Fruit fly (Drosophila melanogaster): Measurements from ENCODE around the gene CG6830.

The CG6830 gene

DNA sequence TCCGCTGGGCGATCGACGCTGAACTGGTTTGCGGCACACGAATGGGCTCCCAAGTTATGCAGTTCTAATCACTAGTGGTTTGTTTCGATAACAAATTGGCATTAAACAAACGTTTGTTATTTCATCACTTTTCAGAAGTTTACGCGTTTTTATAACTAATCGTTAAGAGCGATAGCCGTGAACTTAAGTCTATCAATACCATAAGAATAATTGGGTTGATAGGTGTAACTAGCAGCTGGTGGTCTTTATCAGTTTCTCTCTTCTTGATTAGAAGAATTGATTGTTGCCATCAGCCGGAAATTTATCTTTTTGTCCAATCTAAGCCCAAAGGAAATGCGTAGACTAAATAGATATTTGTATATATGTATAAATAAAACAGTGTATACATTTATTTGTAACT lies at the start of gene CG6830:
Gene CG6830, minus strand, starts transcription at position 27 of the 400 bp plus-strand sequence.
- TF ChIP-seq usp (GFP tag; optimal IDR thresholded peaks at IDR 0.05) (no peak), Dll (optimal IDR thresholded peaks at IDR 0.05) (no peak), EcR (GFP tag; optimal IDR thresholded peaks at IDR 0.05) (no peak), CG8478 (optimal IDR thresholded peaks at IDR 0.05) (no peak), pan (optimal IDR thresholded peaks at IDR 0.05) (no peak), psq (optimal IDR thresholded peaks at IDR 0.05) (no peak)

DNA sequence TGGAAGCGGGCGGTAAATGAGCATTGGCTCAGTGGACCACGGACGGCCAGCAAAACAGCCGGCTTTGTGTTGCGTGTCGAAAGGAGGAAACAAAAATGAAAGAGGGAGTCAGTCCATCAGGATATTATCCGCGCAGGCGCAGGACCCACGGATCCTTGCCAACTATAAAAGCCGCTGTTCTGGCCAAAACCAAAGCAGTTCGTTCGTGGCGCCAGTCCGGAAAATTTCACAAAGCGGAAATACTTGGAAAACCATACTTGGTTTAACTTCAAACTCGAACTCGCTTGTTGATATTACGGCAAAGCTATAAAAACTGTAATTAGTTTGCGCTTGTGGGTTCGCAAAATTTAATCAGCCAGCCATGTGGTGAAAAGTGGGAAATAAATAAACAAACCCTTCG lies 37.5 kb upstream of the CG6830 start, which contains the start of gene CG12594:
Gene CG12594, plus strand, starts transcription at position 142 of the 400 bp plus-strand sequence.
- TF ChIP-seq Dll (optimal IDR thresholded peaks at IDR 0.05), result no peak
- no peak for TF ChIP-seq EcR (GFP tag; optimal IDR thresholded peaks at IDR 0.05)
- TF ChIP-seq psq (optimal IDR thresholded peaks at IDR 0.05), result no peak
- TF ChIP-seq usp (GFP tag; optimal IDR thresholded peaks at IDR 0.05), result no peak
- TF ChIP-seq pan (optimal IDR thresholded peaks at IDR 0.05), result no peak
- TF ChIP-seq CG8478 (optimal IDR thresholded peaks at IDR 0.05), result no peak

DNA sequence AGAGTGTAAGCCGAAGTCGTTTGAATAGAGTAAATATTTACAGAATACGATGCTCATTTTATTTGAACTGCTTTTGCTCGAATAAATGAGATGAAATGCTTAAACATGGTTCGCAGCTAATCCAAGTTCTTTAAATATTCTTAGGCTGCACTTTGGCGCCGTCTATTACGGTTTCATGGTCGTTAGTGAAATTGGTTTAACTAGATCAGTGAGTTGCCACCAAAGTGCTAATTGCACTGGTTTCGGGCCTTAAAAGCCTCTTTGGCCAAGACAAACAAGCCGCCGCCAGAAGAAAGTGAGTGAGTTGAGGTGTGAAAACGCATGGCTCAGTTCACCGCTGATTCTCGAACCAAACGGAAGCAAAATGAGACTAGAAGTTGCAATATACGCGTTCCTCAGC lies 27.2 kb upstream of the CG6830 start, which contains the start of gene CG14720:
Gene CG14720, plus strand, starts transcription at position 301 of the 400 bp plus-strand sequence.
- TF ChIP-seq psq (optimal IDR thresholded peaks at IDR 0.05) (no peak), pan (optimal IDR thresholded peaks at IDR 0.05) (no peak), Dll (optimal IDR thresholded peaks at IDR 0.05) (no peak), EcR (GFP tag; optimal IDR thresholded peaks at IDR 0.05) (no peak), CG8478 (optimal IDR thresholded peaks at IDR 0.05) (no peak), usp (GFP tag; optimal IDR thresholded peaks at IDR 0.05) (no peak)

DNA sequence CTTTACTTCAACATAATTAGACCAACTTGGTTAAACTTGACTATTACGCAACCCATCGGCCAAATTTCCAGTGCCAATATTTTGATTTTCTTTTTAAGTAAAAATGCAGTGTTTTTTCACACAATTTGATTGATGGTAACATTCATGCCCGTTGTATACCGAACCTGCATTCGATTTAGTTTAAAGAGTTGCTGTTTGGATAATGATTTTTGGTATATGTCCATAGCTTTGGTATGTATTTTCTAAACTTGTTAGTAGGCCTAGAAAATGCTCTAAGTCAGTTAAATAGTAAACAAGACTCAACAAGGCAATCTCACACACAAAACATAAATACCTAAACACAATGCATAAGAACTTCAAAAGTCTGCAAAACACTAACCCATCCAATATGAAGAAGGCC lies 19.6 kb upstream of the CG6830 start, which contains the start of gene I-t:
Gene I-t, plus strand, starts transcription at position 301 of the 400 bp plus-strand sequence.
- TF ChIP-seq Dll (optimal IDR thresholded peaks at IDR 0.05), result no peak
- TF ChIP-seq pan (optimal IDR thresholded peaks at IDR 0.05), result no peak
- no peak for TF ChIP-seq usp (GFP tag; optimal IDR thresholded peaks at IDR 0.05)
- TF ChIP-seq psq (optimal IDR thresholded peaks at IDR 0.05), result no peak
- TF ChIP-seq CG8478 (optimal IDR thresholded peaks at IDR 0.05), result no peak
- no peak for TF ChIP-seq EcR (GFP tag; optimal IDR thresholded peaks at IDR 0.05)

DNA sequence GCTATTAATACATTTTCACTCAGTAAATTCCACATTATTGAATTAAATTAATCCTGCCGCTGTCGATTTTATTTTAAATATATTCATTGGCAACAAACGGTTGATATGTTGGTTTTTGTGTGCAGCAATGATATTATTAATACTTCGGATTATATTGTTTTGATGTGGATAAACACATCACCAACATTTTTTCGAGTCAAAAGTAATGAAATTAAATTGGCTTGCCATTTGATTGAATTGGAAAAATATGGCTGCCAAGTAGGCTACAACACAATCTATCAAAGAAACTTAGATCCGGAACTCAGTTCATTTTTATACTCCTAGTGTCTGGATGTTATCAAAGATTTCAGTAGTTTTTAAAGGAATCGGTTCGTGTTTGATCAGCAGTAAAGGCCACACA lies 16.2 kb upstream of the CG6830 start, which contains the start of gene CG14718:
Gene CG14718, plus strand, starts transcription at position 301 of the 400 bp plus-strand sequence.
- TF ChIP-seq pan (optimal IDR thresholded peaks at IDR 0.05) (no peak), Dll (optimal IDR thresholded peaks at IDR 0.05) (no peak), EcR (GFP tag; optimal IDR thresholded peaks at IDR 0.05) (no peak), CG8478 (optimal IDR thresholded peaks at IDR 0.05) (no peak), psq (optimal IDR thresholded peaks at IDR 0.05) (no peak), usp (GFP tag; optimal IDR thresholded peaks at IDR 0.05) (no peak)

DNA sequence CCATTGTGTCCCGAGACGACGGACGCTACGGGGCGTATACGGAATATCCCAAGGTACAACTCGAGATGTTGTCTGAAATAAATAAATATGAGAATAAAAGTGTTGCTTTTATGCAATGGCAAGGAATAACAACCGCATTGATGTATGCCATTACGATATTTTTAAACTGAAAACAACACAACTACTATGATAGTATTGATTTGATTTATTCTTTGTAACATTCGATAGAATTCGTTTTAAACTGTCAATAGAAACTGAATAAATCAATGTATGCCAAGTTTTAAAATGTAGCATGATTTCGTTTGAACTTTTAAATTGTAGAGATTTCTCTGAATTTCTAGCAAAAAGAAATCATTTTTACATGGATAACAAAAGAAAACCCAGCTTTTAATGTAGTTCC lies 12.1 kb upstream of the CG6830 start, which contains the start of gene CG14717:
Gene CG14717, plus strand, starts transcription at position 301 of the 400 bp plus-strand sequence.
- TF ChIP-seq psq (optimal IDR thresholded peaks at IDR 0.05) (no peak), EcR (GFP tag; optimal IDR thresholded peaks at IDR 0.05) (no peak), pan (optimal IDR thresholded peaks at IDR 0.05) (no peak), Dll (optimal IDR thresholded peaks at IDR 0.05) (no peak), CG8478 (optimal IDR thresholded peaks at IDR 0.05) (no peak), usp (GFP tag; optimal IDR thresholded peaks at IDR 0.05) (no peak)

DNA sequence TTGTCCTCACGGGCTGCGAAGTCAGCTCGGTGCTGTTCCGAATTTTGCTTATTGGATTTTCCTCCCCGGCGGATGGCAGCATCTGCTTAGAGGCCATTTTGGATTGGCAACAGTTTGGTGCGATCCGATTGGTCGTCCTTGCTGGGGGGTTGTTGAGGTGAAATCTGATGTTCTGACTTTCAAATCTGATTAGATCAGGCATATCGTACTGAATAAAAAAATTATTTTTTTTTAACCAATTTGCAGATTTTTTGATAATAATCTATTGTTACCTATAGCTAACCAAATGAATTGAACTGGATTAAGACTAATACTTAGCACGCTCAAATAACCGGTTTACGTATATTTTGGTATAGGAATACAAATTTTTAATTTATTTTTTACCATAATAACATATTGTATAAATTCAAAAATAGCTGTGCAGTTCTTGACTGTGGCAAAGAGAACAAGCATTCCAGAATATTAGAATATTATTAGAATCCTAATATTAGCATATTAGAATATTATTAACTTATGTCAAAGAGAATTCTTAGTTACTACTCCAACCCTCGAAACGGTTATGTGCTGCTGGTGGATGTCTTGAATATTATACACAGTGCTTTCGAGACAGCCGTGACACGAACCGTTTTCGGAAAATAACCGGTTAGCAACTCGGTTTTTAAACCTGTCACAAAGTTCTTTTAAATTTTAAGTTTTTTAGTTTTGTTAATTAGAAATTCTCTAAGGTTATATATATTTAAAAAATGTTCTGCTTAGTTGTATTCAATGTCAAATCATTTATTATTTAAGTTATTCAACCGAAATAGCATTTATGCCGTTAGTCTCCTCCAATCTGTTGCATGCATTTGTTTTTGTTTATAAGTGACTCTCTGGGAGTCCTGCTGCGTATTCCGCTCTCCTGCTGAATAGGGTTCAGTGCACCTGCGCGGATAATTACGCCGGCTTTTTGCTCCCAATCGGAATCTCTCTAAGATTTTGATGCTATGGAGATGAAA lies 10.5 kb upstream of the CG6830 start, which contains the start of gene Fer3:
Gene Fer3, minus strand, starts transcription at position 1 of the 995 bp plus-strand sequence.
- no peak for TF ChIP-seq EcR (GFP tag; optimal IDR thresholded peaks at IDR 0.05)
- TF ChIP-seq pan (optimal IDR thresholded peaks at IDR 0.05), result no peak
- TF ChIP-seq CG8478 (optimal IDR thresholded peaks at IDR 0.05), result no peak
- TF ChIP-seq usp (GFP tag; optimal IDR thresholded peaks at IDR 0.05), result no peak
- TF ChIP-seq psq (optimal IDR thresholded peaks at IDR 0.05), result no peak
- no peak for TF ChIP-seq Dll (optimal IDR thresholded peaks at IDR 0.05)

DNA sequence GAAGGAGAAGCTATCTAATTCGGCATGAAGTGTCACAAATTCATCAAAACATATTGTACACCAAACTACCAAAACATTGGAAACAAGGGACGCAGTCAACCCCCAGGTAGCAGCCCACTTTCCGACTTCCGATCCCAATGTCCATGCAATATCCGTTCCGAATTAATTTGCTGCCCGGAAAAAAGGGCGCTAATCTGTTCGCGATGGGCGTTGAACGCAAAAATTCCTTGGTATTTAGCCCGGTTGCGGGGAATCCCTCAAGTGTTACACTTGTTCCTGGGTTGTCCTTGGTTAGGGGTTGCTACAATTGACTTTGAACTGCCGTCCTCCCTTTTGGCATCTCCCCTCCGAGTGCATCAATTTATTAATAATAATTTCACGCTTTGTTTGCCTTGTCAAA lies 8.4 kb upstream of the CG6830 start:
- TF ChIP-seq Dll (optimal IDR thresholded peaks at IDR 0.05), result no peak
- TF ChIP-seq EcR (GFP tag; optimal IDR thresholded peaks at IDR 0.05), result no peak
- no peak for TF ChIP-seq usp (GFP tag; optimal IDR thresholded peaks at IDR 0.05)
- no peak for TF ChIP-seq pan (optimal IDR thresholded peaks at IDR 0.05)
- TF ChIP-seq psq (optimal IDR thresholded peaks at IDR 0.05), result no peak

DNA sequence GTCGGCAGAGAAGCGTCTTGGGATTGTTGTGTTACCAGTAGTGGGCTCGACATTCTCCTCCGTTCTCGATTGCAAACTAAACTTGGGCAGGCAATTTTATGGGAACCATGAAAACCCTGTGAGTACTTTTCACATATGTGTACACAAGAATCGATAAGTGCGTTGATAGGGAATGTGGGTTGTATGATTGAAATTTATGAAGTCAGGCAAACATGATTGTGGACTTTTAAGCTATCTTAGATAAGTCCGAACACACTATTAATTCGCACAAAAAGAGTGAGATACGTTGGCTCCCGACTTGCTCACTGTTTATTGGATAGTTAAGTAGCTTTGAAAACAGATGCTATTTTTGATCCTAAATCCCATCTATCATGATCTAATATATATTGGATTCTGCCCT lies 7.6 kb upstream of the CG6830 start, which contains the start of gene CG18765:
Gene CG18765, minus strand, starts transcription at position 53 of the 400 bp plus-strand sequence.
- no peak for TF ChIP-seq Dll (optimal IDR thresholded peaks at IDR 0.05)
- TF ChIP-seq psq (optimal IDR thresholded peaks at IDR 0.05), result no peak
- TF ChIP-seq CG8478 (optimal IDR thresholded peaks at IDR 0.05), result no peak

DNA sequence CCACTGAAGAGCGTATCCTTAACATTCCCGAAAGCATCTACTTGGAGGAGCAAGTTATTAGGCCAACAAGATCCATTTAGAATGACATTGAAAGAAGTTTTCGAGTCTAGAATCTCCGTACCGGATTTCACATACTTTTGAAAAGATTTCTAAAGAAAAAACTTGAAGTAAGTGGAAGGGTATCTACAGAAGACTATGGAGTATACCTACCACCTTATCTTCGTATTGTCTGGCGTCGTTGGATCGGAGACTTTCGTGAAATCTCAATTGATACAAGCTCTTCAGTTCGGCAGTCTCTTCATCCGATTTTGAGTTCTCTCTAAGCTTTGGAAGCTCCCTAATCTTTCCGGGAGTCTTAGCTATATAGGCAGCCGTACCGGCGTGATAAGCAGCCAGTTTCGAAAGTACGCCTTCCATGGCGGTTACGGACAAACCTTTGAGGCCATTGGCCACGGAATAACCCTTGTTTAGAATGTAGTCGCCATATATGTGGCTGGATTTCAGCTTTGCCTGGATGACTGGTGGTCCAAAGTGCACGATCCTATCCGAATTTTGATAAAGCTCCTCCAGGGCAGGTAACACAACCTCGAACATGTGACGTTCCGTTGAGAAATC lies 6.8 kb upstream of the CG6830 start:
- TF ChIP-seq EcR (GFP tag; optimal IDR thresholded peaks at IDR 0.05), result no peak
- no peak for TF ChIP-seq CG8478 (optimal IDR thresholded peaks at IDR 0.05)
- TF ChIP-seq Dll (optimal IDR thresholded peaks at IDR 0.05), result no peak
- TF ChIP-seq psq (optimal IDR thresholded peaks at IDR 0.05), result no peak
- no peak for TF ChIP-seq usp (GFP tag; optimal IDR thresholded peaks at IDR 0.05)
- TF ChIP-seq pan (optimal IDR thresholded peaks at IDR 0.05), result no peak

DNA sequence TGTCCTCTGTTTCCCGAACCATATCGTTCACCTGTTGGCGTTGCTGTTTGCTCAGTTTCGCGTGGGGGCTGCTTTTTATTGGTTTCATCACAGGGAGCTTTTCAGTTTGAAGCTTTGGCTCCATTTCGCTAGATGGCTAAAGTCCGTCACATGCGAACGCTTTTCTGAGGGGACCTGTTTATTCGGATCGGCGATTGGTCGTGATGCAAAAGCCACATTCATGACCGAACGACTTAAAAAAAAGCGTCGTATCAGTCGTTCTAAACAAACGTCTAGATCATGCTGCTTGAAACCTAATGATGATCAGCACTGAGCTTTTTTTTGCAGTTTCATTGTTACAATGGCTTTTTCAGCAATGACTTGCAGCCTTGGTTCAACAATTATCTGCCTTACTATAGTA lies 5.8 kb upstream of the CG6830 start, which contains the start of gene CG6908:
Gene CG6908, minus strand, starts transcription at position 152 of the 400 bp plus-strand sequence.
- TF ChIP-seq CG8478 (optimal IDR thresholded peaks at IDR 0.05) (no peak), Dll (optimal IDR thresholded peaks at IDR 0.05) (no peak), usp (GFP tag; optimal IDR thresholded peaks at IDR 0.05) (no peak), psq (optimal IDR thresholded peaks at IDR 0.05) (no peak), EcR (GFP tag; optimal IDR thresholded peaks at IDR 0.05) (no peak), pan (optimal IDR thresholded peaks at IDR 0.05) (no peak)

Data from whole organism.